Fruit fly (Drosophila melanogaster) whole organism, embryonic: ENCODE measurements around the gene CG17744.
A peak's percentile ranks its signal among the peaks of the same experiment; 100 is the strongest.

Experiments used
- Aef1 ChIP-seq: fragments of 200-800 bp; sonication (Bioruptor generic); IDR thresholded peaks from 3 replicates; pipeline ENCODE4 v1.3.6; 2022; ENCODE audit warnings: missing biosample characterization, missing genetic modification characterization
- BtbVII ChIP-seq: fragments of 200-800 bp; sonication (Bioruptor generic); optimal IDR thresholded peaks from 3 replicates; lab custom pipeline; 2017; ENCODE audit warnings: missing biosample characterization, mild to moderate bottlenecking, missing genetic modification characterization
- CG10366 ChIP-seq: fragments of 200-800 bp; sonication (Bioruptor generic); IDR thresholded peaks from 2 replicates; pipeline ENCODE4 v1.3.6; 2022; ENCODE audit warnings: missing biosample characterization, missing genetic modification characterization
- CG11247 ChIP-seq: fragments of 200-800 bp; sonication (Bioruptor generic); IDR thresholded peaks from 2 replicates; pipeline ENCODE4 v1.3.6; 2022; ENCODE audit warnings: missing biosample characterization, missing genetic modification characterization
- CG12236 ChIP-seq: fragments of 200-800 bp; sonication (Bioruptor generic); optimal IDR thresholded peaks from 2 replicates; lab custom pipeline; 2016; ENCODE audit warnings: missing biosample characterization, missing genetic modification characterization
- CG14667 ChIP-seq: fragments of 200-800 bp; sonication (Bioruptor generic); IDR thresholded peaks from 2 replicates; pipeline ENCODE4 v1.3.6; 2022; ENCODE audit warnings: missing biosample characterization, missing genetic modification characterization
- CG15073 ChIP-seq: fragments of 200-800 bp; sonication (Bioruptor generic); optimal IDR thresholded peaks from 2 replicates; lab custom pipeline; 2016; ENCODE audit warnings: missing biosample characterization, missing genetic modification characterization
- CG1647 ChIP-seq: fragments of 200-800 bp; sonication (Bioruptor generic); optimal IDR thresholded peaks from 3 replicates; lab custom pipeline; 2016; ENCODE audit warnings: missing biosample characterization, missing genetic modification characterization
- CG2889 ChIP-seq: fragments of 200-800 bp; sonication (Bioruptor generic); IDR thresholded peaks from 3 replicates; pipeline ENCODE4 v1.3.6; 2022; ENCODE audit warnings: missing biosample characterization, missing genetic modification characterization
- CG32532 ChIP-seq: fragments of 200-800 bp; sonication (Bioruptor generic); IDR thresholded peaks from 2 replicates; pipeline ENCODE4 v1.3.6; 2022; ENCODE audit warnings: missing biosample characterization, missing genetic modification characterization
- CG33557 ChIP-seq: fragments of 200-800 bp; sonication (Bioruptor generic); optimal IDR thresholded peaks from 2 replicates; lab custom pipeline; 2019; ENCODE audit warnings: missing biosample characterization, mild to moderate bottlenecking, missing genetic modification characterization, moderate library complexity
- CG3847 ChIP-seq: fragments of 200-800 bp; sonication (Bioruptor generic); IDR thresholded peaks from 2 replicates; pipeline ENCODE4 v1.3.6; 2022; ENCODE audit warnings: missing biosample characterization, missing genetic modification characterization
- CG5180 ChIP-seq: fragments of 200-800 bp; sonication (Bioruptor generic); optimal IDR thresholded peaks from 3 replicates; lab custom pipeline; 2017; ENCODE audit warnings: missing biosample characterization, missing genetic modification characterization, mild to moderate bottlenecking, moderate library complexity, missing genetic modification reagents
- CG6175 ChIP-seq: fragments of 200-800 bp; sonication (Bioruptor generic); IDR thresholded peaks from 3 replicates; pipeline ENCODE4 v1.3.6; 2022; ENCODE audit warnings: missing biosample characterization, missing genetic modification characterization
- CG8388 ChIP-seq: fragments of 200-800 bp; sonication (Bioruptor generic); optimal IDR thresholded peaks from 2 replicates; lab custom pipeline; 2019; ENCODE audit warnings: missing biosample characterization, mild to moderate bottlenecking, missing genetic modification characterization, moderate library complexity
- CG8478 ChIP-seq: fragments of >200 bp; optimal IDR thresholded peaks from 2 replicates; lab custom pipeline; 2018
- CG9437 ChIP-seq: fragments of 200-800 bp; sonication (Bioruptor generic); optimal IDR thresholded peaks from 2 replicates; lab custom pipeline; 2018; ENCODE audit warnings: missing biosample characterization, mild to moderate bottlenecking, missing genetic modification characterization
- Chrac-16 ChIP-seq: fragments of 200-800 bp; sonication (Bioruptor generic); optimal IDR thresholded peaks from 3 replicates; lab custom pipeline; 2016; ENCODE audit warnings: missing biosample characterization, missing genetic modification characterization
- Dll ChIP-seq: fragments of 200-800 bp; sonication (Bioruptor generic); IDR thresholded peaks from 4 replicates; pipeline ENCODE4 v1.3.6; 2022; ENCODE audit warnings: missing biosample characterization, missing genetic modification characterization; ENCODE audit not compliant: partially characterized antibody
- E2f2 ChIP-seq: fragments of 200-800 bp; sonication (Bioruptor generic); IDR thresholded peaks from 2 replicates; pipeline ENCODE4 v1.3.6; 2022; ENCODE audit warnings: missing biosample characterization, missing genetic modification characterization
- HLHmδ ChIP-seq: fragments of 200-800 bp; sonication (Bioruptor generic); optimal IDR thresholded peaks from 2 replicates; lab custom pipeline; 2018; ENCODE audit warnings: missing biosample characterization, mild to moderate bottlenecking, missing genetic modification characterization, moderate library complexity
- Hr78 ChIP-seq, 2 experiments: fragments of 200-800 bp in 1 of 2; fragments of >200 bp in 1 of 2; sonication (Bioruptor generic) in 1 of 2; optimal IDR thresholded peaks; 2 replicates each; lab custom pipeline; 2017 to 2019; ENCODE audit warnings: missing biosample characterization in 2 of 2, missing genetic modification characterization in 2 of 2, mild to moderate bottlenecking in 1 of 2, moderate library complexity in 1 of 2
- MBD-R2 ChIP-seq: fragments of 200-800 bp; sonication (Bioruptor generic); IDR thresholded peaks from 2 replicates; pipeline ENCODE4 v1.3.6; 2022; ENCODE audit warnings: missing biosample characterization, missing genetic modification characterization
- Meics ChIP-seq: fragments of 200-800 bp; sonication (Bioruptor generic); optimal IDR thresholded peaks from 2 replicates; lab custom pipeline; 2017; ENCODE audit warnings: missing biosample characterization, mild to moderate bottlenecking, missing genetic modification characterization
- Mrtf ChIP-seq: fragments of 200-800 bp; sonication (Bioruptor generic); IDR thresholded peaks from 3 replicates; pipeline ENCODE4 v1.3.6; 2022; ENCODE audit warnings: missing biosample characterization, missing genetic modification characterization
- Poxn ChIP-seq: fragments of 200-800 bp; sonication (Bioruptor generic); IDR thresholded peaks from 2 replicates; pipeline ENCODE4 v1.3.6; 2022; ENCODE audit warnings: missing biosample characterization, missing genetic modification characterization
- Sin3A ChIP-seq: fragments of >200 bp; optimal IDR thresholded peaks from 2 replicates; lab custom pipeline; 2018
- Spps ChIP-seq: fragments of 200-800 bp; sonication (Bioruptor generic); optimal IDR thresholded peaks from 2 replicates; lab custom pipeline; 2018; ENCODE audit warnings: missing biosample characterization, mild to moderate bottlenecking, missing genetic modification characterization
- Usf ChIP-seq: fragments of 200-800 bp; sonication (Bioruptor generic); optimal IDR thresholded peaks from 2 replicates; lab custom pipeline; 2017; ENCODE audit warnings: missing genotype, missing biosample characterization, missing genetic modification characterization
- Vsx1 ChIP-seq: fragments of 200-800 bp; sonication (Bioruptor generic); optimal IDR thresholded peaks from 2 replicates; lab custom pipeline; 2017; ENCODE audit warnings: missing biosample characterization, mild to moderate bottlenecking, missing genetic modification characterization, missing genetic modification reagents
- ash1 ChIP-seq: fragments of 200-800 bp; sonication (Bioruptor generic); optimal IDR thresholded peaks from 2 replicates; lab custom pipeline; 2018; ENCODE audit warnings: missing biosample characterization, mild to moderate bottlenecking, missing genetic modification characterization
- btn ChIP-seq: fragments of 200-800 bp; sonication (Bioruptor generic); optimal IDR thresholded peaks from 2 replicates; lab custom pipeline; 2016; ENCODE audit warnings: missing biosample characterization, missing genetic modification characterization
- esg ChIP-seq: fragments of 200-800 bp; sonication (Bioruptor generic); conservative IDR thresholded peaks from 2 replicates; pipeline ENCODE4 v1.3.6; 2022; ENCODE audit warnings: missing biosample characterization, missing genetic modification characterization
- gro ChIP-seq: fragments of 200-800 bp; sonication (Bioruptor generic); optimal IDR thresholded peaks from 2 replicates; lab custom pipeline; 2016; ENCODE audit warnings: missing biosample characterization, missing genetic modification characterization
- hth ChIP-seq: fragments of >200 bp; optimal IDR thresholded peaks from 2 replicates; lab custom pipeline; 2017; ENCODE audit warnings: inconsistent platforms
- nom ChIP-seq: fragments of 200-800 bp; sonication (Bioruptor generic); optimal IDR thresholded peaks from 2 replicates; lab custom pipeline; 2017; ENCODE audit warnings: missing biosample characterization, missing genetic modification characterization, mild to moderate bottlenecking, moderate library complexity, missing genetic modification reagents
- pan ChIP-seq, 4 experiments: fragments of >200 bp in 3 of 4; fragments of 200-800 bp in 1 of 4; sonication (Bioruptor generic) in 1 of 4; optimal IDR thresholded peaks in 3 of 4; IDR thresholded peaks in 1 of 4; 2 replicates each; pipeline versions ENCODE4 v1.3.6 to Lab custom; 2017 to 2022; ENCODE audit warnings: missing biosample characterization in 2 of 4, missing genetic modification characterization in 2 of 4, mixed read lengths in 1 of 4
- pnt ChIP-seq: fragments of 200-800 bp; sonication (Bioruptor generic); optimal IDR thresholded peaks from 3 replicates; lab custom pipeline; 2016; ENCODE audit warnings: missing biosample characterization, missing genetic modification characterization
- prd ChIP-seq, 3 experiments: fragments of >200 bp in 2 of 3; fragments of 200-800 bp in 1 of 3; sonication (Bioruptor generic) in 1 of 3; optimal IDR thresholded peaks in 2 of 3; IDR thresholded peaks in 1 of 3; 2 replicates in 2 of 3; 3 replicates in 1 of 3; pipeline versions ENCODE4 v1.3.6 to Lab custom; 2017 to 2022; ENCODE audit warnings: missing biosample characterization in 1 of 3, missing genetic modification characterization in 1 of 3
- psq ChIP-seq: fragments of 200-800 bp; sonication (Bioruptor generic); optimal IDR thresholded peaks from 2 replicates; lab custom pipeline; 2017; ENCODE audit warnings: missing biosample characterization, missing genetic modification characterization
- ranshi ChIP-seq: fragments of 200-800 bp; sonication (Bioruptor generic); IDR thresholded peaks from 2 replicates; pipeline ENCODE4 v1.3.6; 2022; ENCODE audit warnings: missing biosample characterization, missing genetic modification characterization
- sc ChIP-seq, 3 experiments: fragments of >200 bp in 2 of 3; fragments of 200-800 bp in 1 of 3; sonication (Bioruptor generic) in 1 of 3; optimal IDR thresholded peaks; 2 replicates in 2 of 3; 3 replicates in 1 of 3; lab custom pipeline; 2017; ENCODE audit warnings: mild to moderate bottlenecking in 1 of 3, missing biosample characterization in 1 of 3, missing genetic modification characterization in 1 of 3, missing genetic modification reagents in 1 of 3
- schlank ChIP-seq: fragments of 200-800 bp; sonication (Bioruptor generic); optimal IDR thresholded peaks from 2 replicates; lab custom pipeline; 2018; ENCODE audit warnings: missing biosample characterization, mild to moderate bottlenecking, missing genetic modification characterization
- sd ChIP-seq: fragments of 200-800 bp; sonication (Bioruptor generic); optimal IDR thresholded peaks from 3 replicates; lab custom pipeline; 2018; ENCODE audit warnings: missing biosample characterization, mild to moderate bottlenecking, missing genetic modification characterization, moderate library complexity
- slou ChIP-seq: fragments of 200-800 bp; sonication (Bioruptor generic); optimal IDR thresholded peaks from 3 replicates; lab custom pipeline; 2016; ENCODE audit warnings: missing biosample characterization, missing genetic modification characterization
- tll ChIP-seq, 2 experiments: fragments of 200-800 bp in 1 of 2; fragments of >200 bp in 1 of 2; sonication (Bioruptor generic) in 1 of 2; optimal IDR thresholded peaks; 2 replicates each; lab custom pipeline; 2017 to 2019; ENCODE audit warnings: missing biosample characterization in 2 of 2, missing genetic modification characterization in 2 of 2, mild to moderate bottlenecking in 1 of 2, moderate library complexity in 1 of 2
- vvl ChIP-seq: fragments of 200-800 bp; sonication (Bioruptor generic); IDR thresholded peaks from 2 replicates; pipeline ENCODE4 v1.3.6; 2022; ENCODE audit warnings: missing biosample characterization, missing genetic modification characterization
- z ChIP-seq: fragments of 200-800 bp; sonication (Bioruptor generic); IDR thresholded peaks from 3 replicates; pipeline ENCODE4 v1.3.6; 2022; ENCODE audit warnings: missing biosample characterization, missing genetic modification characterization
- zen ChIP-seq: fragments of 200-800 bp; sonication (Bioruptor generic); optimal IDR thresholded peaks from 3 replicates; lab custom pipeline; 2018; ENCODE audit warnings: missing biosample characterization, mild to moderate bottlenecking, missing genetic modification characterization, moderate library complexity
- zen2 ChIP-seq: fragments of 200-800 bp; sonication (Bioruptor generic); IDR thresholded peaks from 3 replicates; pipeline ENCODE4 v1.3.6; 2022; ENCODE audit warnings: missing biosample characterization, missing genetic modification characterization; ENCODE audit not compliant: partially characterized antibody

Gene CG17744

DNA sequence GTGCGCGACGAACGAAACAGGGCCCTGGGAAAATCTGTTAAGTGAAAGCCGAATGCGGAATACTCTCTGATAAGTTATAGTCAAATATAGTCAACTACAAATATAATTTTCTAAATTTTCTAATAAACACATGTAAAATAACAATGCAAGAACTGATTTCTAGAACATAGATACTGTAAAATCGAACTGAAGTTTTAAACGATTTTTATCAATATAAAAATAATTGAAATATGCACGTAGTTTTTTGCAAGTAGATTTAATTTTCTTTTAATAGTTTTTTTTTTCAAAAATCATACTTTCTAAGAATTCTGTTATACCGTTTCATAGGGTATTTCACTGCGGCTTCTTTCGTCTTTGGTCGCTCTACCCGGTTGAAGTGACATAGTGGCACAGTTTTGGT, 18.2 kb downstream of the CG17744 start (continued):
- TF ChIP-seq CG8478 (lab: Kevin White, UChicago) (no peak), Mrtf (GFP tag; lab: Robert Waterston, UW) (no peak; the same call in 2 of the 3 replicates), nom (no peak), Aef1 (GFP tag; lab: Robert Waterston, UW) (peak; percentile 56; the same call in 2 of the 3 replicates), CG12236 (no peak), ash1 (GFP tag; lab: Kevin White, UChicago) (no peak), CG14667 (GFP tag; lab: Robert Waterston, UW) (peak; percentile 43), CG9437 (GFP tag; lab: Kevin White, UChicago) (peak; percentile 87), MBD-R2 (GFP tag; lab: Robert Waterston, UW) (no peak), btn (GFP tag; lab: Kevin White, UChicago) (no peak), sc (optimal IDR thresholded peaks at IDR 0.05; lab: Kevin White, UChicago) (no peak), sc (GFP tag; optimal IDR thresholded peaks at IDR 0.05; lab: Kevin White, UChicago) (peak; percentile 73), Dll (GFP tag; lab: Robert Waterston, UW) (no peak), CG1647 (GFP tag; lab: Kevin White, UChicago) (no peak), Chrac-16 (peak; percentile 54), BtbVII (GFP tag; lab: Kevin White, UChicago) (peak; percentile 87), sd (peak; percentile 68), CG11247 (GFP tag; lab: Robert Waterston, UW) (no peak), CG2889 (GFP tag; lab: Robert Waterston, UW) (no peak), CG32532 (peak; percentile 49; the same call in 1 of the 2 replicates), CG5180 (GFP tag; lab: Kevin White, UChicago) (peak; percentile 83), pan (optimal IDR thresholded peaks at IDR 0.05; lab: Kevin White, UChicago) (no peak), pan (GFP tag; optimal IDR thresholded peaks at IDR 0.05 in 1 of 2, IDR thresholded peaks at IDR 0.05 in 1 of 2) (peak in 1 of 2 experiments; percentile 74), esg (GFP tag; lab: Robert Waterston, UW) (peak; percentile 73), Vsx1 (GFP tag; lab: Kevin White, UChicago) (no peak), CG3847 (GFP tag; lab: Robert Waterston, UW) (peak; percentile 41; the same call in 1 of the 2 replicates), schlank (no peak), hth (lab: Kevin White, UChicago) (no peak), gro (no peak), HLHmδ (GFP tag; lab: Kevin White, UChicago) (no peak), ranshi (GFP tag; lab: Robert Waterston, UW) (no peak), zen2 (GFP tag; lab: Robert Waterston, UW) (no peak), E2f2 (peak; percentile 55; the same call in 1 of the 2 replicates), CG10366 (GFP tag; lab: Robert Waterston, UW) (peak; percentile 59), zen (no peak), z (GFP tag; lab: Robert Waterston, UW) (no peak), prd (optimal IDR thresholded peaks at IDR 0.05; lab: Kevin White, UChicago) (no peak), prd (GFP tag; IDR thresholded peaks at IDR 0.05; lab: Robert Waterston, UW) (peak; percentile 76; the same call in 2 of the 3 replicates), CG8388 (GFP tag; lab: Kevin White, UChicago) (peak; percentile 81), CG15073 (GFP tag; lab: Kevin White, UChicago) (peak; percentile 19), Spps (tag; lab: Kevin White, UChicago) (peak; percentile 69), Poxn (GFP tag; lab: Robert Waterston, UW) (no peak), Hr78 (GFP tag; optimal IDR thresholded peaks at IDR 0.05; lab: Kevin White, UChicago) (peak in 1 of 2 experiments; percentile 91), tll (GFP tag; optimal IDR thresholded peaks at IDR 0.05; lab: Kevin White, UChicago) (no peak), CG33557 (peak; percentile 51), Usf (GFP tag; lab: Kevin White, UChicago) (peak; percentile 19), Sin3A (no peak), slou (GFP tag; lab: Kevin White, UChicago) (peak; percentile 52), Meics (GFP tag; lab: Kevin White, UChicago) (peak; percentile 87), CG6175 (GFP tag; lab: Robert Waterston, UW) (no peak), pnt (GFP tag; lab: Kevin White, UChicago) (peak; percentile 15), vvl (GFP tag; lab: Robert Waterston, UW) (peak; percentile 81), psq (GFP tag; lab: Kevin White, UChicago) (peak; percentile 52)
